Worm (Caenorhabditis elegans): ENCODE data around the gene C06A8.8.

- TF ChIP-seq zip-8 (tag; optimal IDR thresholded peaks at IDR 0.05), result no peak
- no peak for TF ChIP-seq ces-1 (GFP tag; optimal IDR thresholded peaks at IDR 0.05)
- TF ChIP-seq unc-62 (GFP tag; optimal IDR thresholded peaks at IDR 0.05), result no peak
Measured at ce11 chrII:7783467-7783959, 11.7 kb upstream of the C06A8.8 start, which contains the start of gene skr-17.
